Comparison of ENCODE assay signal across 6 fruit fly cellular contexts in genomic region chrX:6224225-6225190, dm6.
TF ChIP-seq lines count a peak whose summit lies in the region.

sqh (minus strand) TSS chrX:6225140.

- TF ChIP-seq CTCF in whole organism, embryonic (GFP tag; optimal IDR thresholded peaks at IDR 0.05; lab: Kevin White, UChicago), result peak; percentile 48

TF ChIP-seq in whole organism, 6 proteins besides CTCF, POLR2A, EP300 and RAD21:
- no peak for TF ChIP-seq psq (optimal IDR thresholded peaks at IDR 0.05; lab: Kevin White, UChicago)
- TF ChIP-seq pan (optimal IDR thresholded peaks at IDR 0.05; lab: Kevin White, UChicago), result peak; percentile 22

TF ChIP-seq in whole organism, adult, 20 proteins besides CTCF, POLR2A, EP300 and RAD21 (continues in another document):
- TF ChIP-seq Clk (GFP tag; optimal IDR thresholded peaks at IDR 0.05; lab: Kevin White, UChicago) (peak; percentile 74), Mnt (GFP tag; optimal IDR thresholded peaks at IDR 0.05; lab: Kevin White, UChicago) (peak; percentile 91), CG33017 (tag; optimal IDR thresholded peaks at IDR 0.05; lab: Kevin White, UChicago) (peak; percentile 86), CG5204 (GFP tag; optimal IDR thresholded peaks at IDR 0.05; lab: Kevin White, UChicago) (no peak), kay (GFP tag; lab: Kevin White, UChicago; ENCODE audit: borderline replicate concordance) (peak; percentile 99), CG11617 (GFP tag; optimal IDR thresholded peaks at IDR 0.05; lab: Kevin White, UChicago) (peak; percentile 97), cic (GFP tag; optimal IDR thresholded peaks at IDR 0.05; lab: Kevin White, UChicago) (peak; percentile 75), Hr96 (GFP tag; optimal IDR thresholded peaks at IDR 0.05; lab: Kevin White, UChicago) (no peak), pad (GFP tag; optimal IDR thresholded peaks at IDR 0.05; lab: Kevin White, UChicago) (peak; percentile 85), CG14711 (tag; optimal IDR thresholded peaks at IDR 0.05; lab: Kevin White, UChicago) (peak; percentile 83), CG1620 (GFP tag; optimal IDR thresholded peaks at IDR 0.05; lab: Kevin White, UChicago) (peak; percentile 80), bab1 (GFP tag; optimal IDR thresholded peaks at IDR 0.05; lab: Kevin White, UChicago) (peak; percentile 95), CG7101 (tag; optimal IDR thresholded peaks at IDR 0.05; lab: Kevin White, UChicago) (peak; percentile 96), cnc (optimal IDR thresholded peaks at IDR 0.05; lab: Kevin White, UChicago) (no peak), CG7045 (GFP tag; optimal IDR thresholded peaks at IDR 0.05; lab: Kevin White, UChicago) (peak; percentile 82), CG12768 (GFP tag; optimal IDR thresholded peaks at IDR 0.05; lab: Kevin White, UChicago) (peak; percentile 84), tj (GFP tag; optimal IDR thresholded peaks at IDR 0.05; lab: Kevin White, UChicago) (peak; percentile 98), ovo (GFP tag; optimal IDR thresholded peaks at IDR 0.05; lab: Kevin White, UChicago) (peak; percentile 89)

TF ChIP-seq in whole organism, embryonic, 481 proteins besides CTCF, POLR2A, EP300 and RAD21 (continues in another document):
- peak; percentile 86 for TF ChIP-seq CG10209 (GFP tag; optimal IDR thresholded peaks at IDR 0.05; lab: Kevin White, UChicago)
- peak; percentile 90 for TF ChIP-seq slbo (GFP tag; IDR thresholded peaks at IDR 0.05; lab: Robert Waterston, UW)
- TF ChIP-seq Hmx (GFP tag; optimal IDR thresholded peaks at IDR 0.05; lab: Kevin White, UChicago), result no peak
- peak; percentile 93 for TF ChIP-seq CG12659 (GFP tag; optimal IDR thresholded peaks at IDR 0.05; lab: Kevin White, UChicago)
- TF ChIP-seq Bdp1 (GFP tag; optimal IDR thresholded peaks at IDR 0.05; lab: Kevin White, UChicago), result peak; percentile 24
- TF ChIP-seq Meics (GFP tag; optimal IDR thresholded peaks at IDR 0.05; lab: Kevin White, UChicago), result peak; percentile 91
- TF ChIP-seq ab (GFP tag; optimal IDR thresholded peaks at IDR 0.05; lab: Kevin White, UChicago), result no peak
- TF ChIP-seq sima (GFP tag; optimal IDR thresholded peaks at IDR 0.05; lab: Kevin White, UChicago), result no peak
- no peak for TF ChIP-seq mld (GFP tag; IDR thresholded peaks at IDR 0.05; lab: Robert Waterston, UW; ENCODE audit: partially characterized antibody)
- TF ChIP-seq CG14014 (GFP tag; IDR thresholded peaks at IDR 0.05; lab: Robert Waterston, UW), result peak; percentile 88
- peak; percentile 74 for TF ChIP-seq jing (GFP tag; optimal IDR thresholded peaks at IDR 0.05; lab: Kevin White, UChicago)
- TF ChIP-seq CG11085 (GFP tag; IDR thresholded peaks at IDR 0.05; lab: Robert Waterston, UW), result peak; percentile 79
- TF ChIP-seq CG7786 (GFP tag; optimal IDR thresholded peaks at IDR 0.05; lab: Kevin White, UChicago), result peak; percentile 42
- no peak for TF ChIP-seq pita (GFP tag; optimal IDR thresholded peaks at IDR 0.05; lab: Kevin White, UChicago)
- peak; percentile 85 for TF ChIP-seq esg (GFP tag; conservative IDR thresholded peaks at IDR 0.05; lab: Robert Waterston, UW)
- TF ChIP-seq CG9215 (GFP tag; IDR thresholded peaks at IDR 0.05; lab: Robert Waterston, UW), result peak; percentile 91
- TF ChIP-seq CG5245 (GFP tag; optimal IDR thresholded peaks at IDR 0.05; lab: Kevin White, UChicago), result peak; percentile 58
- peak; percentile 67 for TF ChIP-seq Poxn (GFP tag; IDR thresholded peaks at IDR 0.05; lab: Robert Waterston, UW)

TF ChIP-seq in whole organism, prepupa, 60 proteins besides CTCF, POLR2A, EP300 and RAD21 (continues in another document):
- TF ChIP-seq pdm3 (GFP tag; optimal IDR thresholded peaks at IDR 0.05; lab: Kevin White, UChicago) (peak; percentile 86), dac (GFP tag; optimal IDR thresholded peaks at IDR 0.05; lab: Kevin White, UChicago) (peak; percentile 88), Hr39 (GFP tag; optimal IDR thresholded peaks at IDR 0.05; lab: Kevin White, UChicago) (peak; percentile 76), CG11294 (GFP tag; IDR thresholded peaks at IDR 0.05; lab: Robert Waterston, UW) (peak; percentile 84), achi (GFP tag; optimal IDR thresholded peaks at IDR 0.05; lab: Kevin White, UChicago) (peak; percentile 88), CG6808 (GFP tag; optimal IDR thresholded peaks at IDR 0.05; lab: Kevin White, UChicago) (peak; percentile 82), fd59A (GFP tag; optimal IDR thresholded peaks at IDR 0.05; lab: Kevin White, UChicago) (peak; percentile 86), Blimp-1 (GFP tag; optimal IDR thresholded peaks at IDR 0.05; lab: Kevin White, UChicago) (peak; percentile 63), CG9139 (GFP tag; optimal IDR thresholded peaks at IDR 0.05; lab: Kevin White, UChicago) (peak; percentile 69), Hr38 (GFP tag; optimal IDR thresholded peaks at IDR 0.05; lab: Kevin White, UChicago) (no peak), CG32006 (GFP tag; optimal IDR thresholded peaks at IDR 0.05; lab: Kevin White, UChicago) (peak; percentile 93), CG6792 (GFP tag; optimal IDR thresholded peaks at IDR 0.05; lab: Kevin White, UChicago) (peak; percentile 85), Sox15 (GFP tag; optimal IDR thresholded peaks at IDR 0.05; lab: Kevin White, UChicago) (peak; percentile 80), CG6276 (GFP tag; optimal IDR thresholded peaks at IDR 0.05; lab: Kevin White, UChicago) (peak; percentile 81), Eip78C (GFP tag; lab: Kevin White, UChicago) (peak; percentile 97), dsx (GFP tag; optimal IDR thresholded peaks at IDR 0.05; lab: Kevin White, UChicago; ENCODE audit: poor library complexity, severe bottlenecking) (peak; percentile 79), CG3919 (GFP tag; optimal IDR thresholded peaks at IDR 0.05; lab: Kevin White, UChicago) (peak; percentile 71), topi (GFP tag; optimal IDR thresholded peaks at IDR 0.05; lab: Kevin White, UChicago) (peak; percentile 85), CG16779 (tag; optimal IDR thresholded peaks at IDR 0.05; lab: Kevin White, UChicago) (peak; percentile 66)

TF ChIP-seq in whole organism, pupa, 21 proteins besides CTCF, POLR2A, EP300 and RAD21:
- peak; percentile 66 for TF ChIP-seq gl (tag; optimal IDR thresholded peaks at IDR 0.05; lab: Kevin White, UChicago)
- peak; percentile 86 for TF ChIP-seq CG15710 (tag; optimal IDR thresholded peaks at IDR 0.05; lab: Kevin White, UChicago)
- TF ChIP-seq CG10348 (GFP tag; IDR thresholded peaks at IDR 0.05; lab: Robert Waterston, UW), result peak; percentile 80
- TF ChIP-seq CG32121 (GFP tag; IDR thresholded peaks at IDR 0.05; lab: Robert Waterston, UW), result peak; percentile 95
- peak; percentile 82 for TF ChIP-seq CG8301 (tag; optimal IDR thresholded peaks at IDR 0.05; lab: Kevin White, UChicago)
- TF ChIP-seq EcR (GFP tag; optimal IDR thresholded peaks at IDR 0.05; lab: Kevin White, UChicago), result peak; percentile 94
- TF ChIP-seq CG8159 (tag; optimal IDR thresholded peaks at IDR 0.05; lab: Kevin White, UChicago), result peak; percentile 81
- TF ChIP-seq Pif1B (GFP tag; optimal IDR thresholded peaks at IDR 0.05; lab: Kevin White, UChicago), result peak; percentile 87
- TF ChIP-seq CG12605 (GFP tag; IDR thresholded peaks at IDR 0.05; lab: Robert Waterston, UW), result peak; percentile 76
- TF ChIP-seq CG13204 (GFP tag; optimal IDR thresholded peaks at IDR 0.05; lab: Kevin White, UChicago), result no peak
- TF ChIP-seq rn (GFP tag; IDR thresholded peaks at IDR 0.05; lab: Robert Waterston, UW), result peak; percentile 78
- TF ChIP-seq Snoo (tag; optimal IDR thresholded peaks at IDR 0.05; lab: Kevin White, UChicago), result peak; percentile 85
- TF ChIP-seq D1 (tag; optimal IDR thresholded peaks at IDR 0.05; lab: Kevin White, UChicago), result no peak
- TF ChIP-seq Pif1A (GFP tag; optimal IDR thresholded peaks at IDR 0.05; lab: Kevin White, UChicago), result peak; percentile 84
- peak; percentile 66 for TF ChIP-seq CG17806 (tag; optimal IDR thresholded peaks at IDR 0.05; lab: Kevin White, UChicago)
- peak; percentile 94 for TF ChIP-seq CG4496 (GFP tag; IDR thresholded peaks at IDR 0.05; lab: Robert Waterston, UW)
- peak; percentile 87 for TF ChIP-seq CG14655 (GFP tag; optimal IDR thresholded peaks at IDR 0.05; lab: Kevin White, UChicago)
- TF ChIP-seq CG34367 (tag; optimal IDR thresholded peaks at IDR 0.05; lab: Kevin White, UChicago), result peak; percentile 75
- peak; percentile 91 for TF ChIP-seq Ets98B (GFP tag; IDR thresholded peaks at IDR 0.05; lab: Robert Waterston, UW)
- peak; percentile 82 for TF ChIP-seq CG9948 (tag; optimal IDR thresholded peaks at IDR 0.05; lab: Kevin White, UChicago)
- peak; percentile 96 for TF ChIP-seq fd96Ca (GFP tag; IDR thresholded peaks at IDR 0.05; lab: Robert Waterston, UW)

TF ChIP-seq in whole organism, wandering third instar larva, 38 proteins besides CTCF, POLR2A, EP300 and RAD21 (continues in another document):
- peak; percentile 83 for TF ChIP-seq dmrt93B (GFP tag; optimal IDR thresholded peaks at IDR 0.05; lab: Kevin White, UChicago)
- TF ChIP-seq h (GFP tag; optimal IDR thresholded peaks at IDR 0.05; lab: Kevin White, UChicago), result peak; percentile 88
- peak; percentile 97 for TF ChIP-seq Jra (GFP tag; optimal IDR thresholded peaks at IDR 0.05; lab: Kevin White, UChicago)
- TF ChIP-seq CG32264 (GFP tag; optimal IDR thresholded peaks at IDR 0.05; lab: Kevin White, UChicago), result peak; percentile 45
- TF ChIP-seq lola (GFP tag; optimal IDR thresholded peaks at IDR 0.05; lab: Kevin White, UChicago), result no peak
- TF ChIP-seq Dif (GFP tag; optimal IDR thresholded peaks at IDR 0.05; lab: Kevin White, UChicago; ENCODE audit: partially characterized antibody), result peak; percentile 24
- peak; percentile 84 for TF ChIP-seq brk (GFP tag; optimal IDR thresholded peaks at IDR 0.05; lab: Kevin White, UChicago)
- peak; percentile 79 for TF ChIP-seq Rel (GFP tag; optimal IDR thresholded peaks at IDR 0.05; lab: Kevin White, UChicago)
- peak; percentile 70 for TF ChIP-seq Rel (tag; optimal IDR thresholded peaks at IDR 0.05; lab: Kevin White, UChicago)
- TF ChIP-seq fru (GFP tag; optimal IDR thresholded peaks at IDR 0.05; lab: Kevin White, UChicago), result peak; percentile 82
- peak; percentile 85 for TF ChIP-seq psq (GFP tag; optimal IDR thresholded peaks at IDR 0.05; lab: Kevin White, UChicago)
- no peak for TF ChIP-seq Hr78 (GFP tag; optimal IDR thresholded peaks at IDR 0.05; lab: Kevin White, UChicago)
- peak; percentile 27 for TF ChIP-seq jim (GFP tag; optimal IDR thresholded peaks at IDR 0.05; lab: Kevin White, UChicago)
- TF ChIP-seq HLH106 (tag; optimal IDR thresholded peaks at IDR 0.05; lab: Kevin White, UChicago), result peak; percentile 90
- peak; percentile 26 for TF ChIP-seq N (GFP tag; optimal IDR thresholded peaks at IDR 0.05; lab: Kevin White, UChicago)
- TF ChIP-seq Mio (GFP tag; optimal IDR thresholded peaks at IDR 0.05; lab: Kevin White, UChicago), result peak; percentile 33
- peak; percentile 81 for TF ChIP-seq sv (GFP tag; optimal IDR thresholded peaks at IDR 0.05; lab: Kevin White, UChicago)
- peak; percentile 85 for TF ChIP-seq CG9705 (GFP tag; optimal IDR thresholded peaks at IDR 0.05; lab: Kevin White, UChicago)
- peak; percentile 91 for TF ChIP-seq Sp1 (GFP tag; optimal IDR thresholded peaks at IDR 0.05; lab: Kevin White, UChicago)
- TF ChIP-seq CrebA (GFP tag; optimal IDR thresholded peaks at IDR 0.05; lab: Kevin White, UChicago; ENCODE audit: borderline replicate concordance), result no peak
- TF ChIP-seq Hnf4 (GFP tag; optimal IDR thresholded peaks at IDR 0.05; lab: Kevin White, UChicago), result peak; percentile 82
- no peak for TF ChIP-seq Abd-B (GFP tag; optimal IDR thresholded peaks at IDR 0.05; lab: Kevin White, UChicago)
